Fruit fly (Drosophila melanogaster) whole organism, embryonic: Measurements from ENCODE around the gene CG14400.

ENCODE experiments used
- ATbp ChIP-seq: fragments of 200-800 bp; sonication (Bioruptor generic); optimal IDR thresholded peaks from 2 replicates; lab custom pipeline; 2017; ENCODE audit warnings: missing biosample characterization, mild to moderate bottlenecking, missing genetic modification characterization, missing genetic modification reagents
- B-H1 ChIP-seq: fragments of 200-800 bp; sonication (Bioruptor generic); IDR thresholded peaks from 3 replicates; pipeline ENCODE4 v1.3.6; 2022; ENCODE audit warnings: missing biosample characterization, missing genetic modification characterization
- C15 ChIP-seq: fragments of 200-800 bp; sonication (Bioruptor generic); IDR thresholded peaks from 3 replicates; pipeline ENCODE4 v1.3.6; 2022; ENCODE audit warnings: missing biosample characterization, missing genetic modification characterization
- CG11504 ChIP-seq: fragments of 200-800 bp; sonication (Bioruptor generic); optimal IDR thresholded peaks from 3 replicates; lab custom pipeline; 2019; ENCODE audit warnings: missing biosample characterization, mild to moderate bottlenecking, missing genetic modification characterization, moderate library complexity
- CG12769 ChIP-seq: fragments of 200-800 bp; sonication (Bioruptor generic); optimal IDR thresholded peaks from 2 replicates; lab custom pipeline; 2019; ENCODE audit warnings: missing biosample characterization, mild to moderate bottlenecking, missing genetic modification characterization, moderate library complexity
- CG13775 ChIP-seq: fragments of 200-800 bp; sonication (Bioruptor generic); optimal IDR thresholded peaks from 3 replicates; lab custom pipeline; 2017; ENCODE audit warnings: missing biosample characterization, mild to moderate bottlenecking, missing genetic modification characterization
- CG13894 ChIP-seq: fragments of 200-800 bp; sonication (Bioruptor generic); optimal IDR thresholded peaks from 3 replicates; lab custom pipeline; 2018; ENCODE audit warnings: missing biosample characterization, mild to moderate bottlenecking, missing genetic modification characterization, moderate library complexity
- CG1602 ChIP-seq: fragments of 200-800 bp; sonication (Bioruptor generic); optimal IDR thresholded peaks from 3 replicates; lab custom pipeline; 2016; ENCODE audit warnings: missing biosample characterization, missing genetic modification characterization
- CG1603 ChIP-seq: fragments of 200-800 bp; sonication (Bioruptor generic); optimal IDR thresholded peaks from 2 replicates; lab custom pipeline; 2019; ENCODE audit warnings: missing biosample characterization, mild to moderate bottlenecking, missing genetic modification characterization, moderate library complexity
- CG16863 ChIP-seq: fragments of 200-800 bp; sonication (Bioruptor generic); optimal IDR thresholded peaks from 3 replicates; lab custom pipeline; 2016; ENCODE audit warnings: missing biosample characterization, missing genetic modification characterization
- CG17186 ChIP-seq: fragments of 200-800 bp; sonication (Bioruptor generic); optimal IDR thresholded peaks from 3 replicates; lab custom pipeline; 2017; ENCODE audit warnings: missing biosample characterization, missing genetic modification reagents, missing genetic modification characterization
- CG1832 ChIP-seq: fragments of 200-800 bp; sonication (Bioruptor generic); optimal IDR thresholded peaks from 2 replicates; lab custom pipeline; 2017; ENCODE audit warnings: missing biosample characterization, mild to moderate bottlenecking, missing genetic modification characterization, inconsistent platforms
- CG18619 ChIP-seq: fragments of 200-800 bp; sonication (Bioruptor generic); optimal IDR thresholded peaks from 3 replicates; lab custom pipeline; 2017; ENCODE audit warnings: missing biosample characterization, mild to moderate bottlenecking, missing genetic modification characterization
- CG2120 ChIP-seq: fragments of 200-800 bp; sonication (Bioruptor generic); optimal IDR thresholded peaks from 3 replicates; lab custom pipeline; 2016; ENCODE audit warnings: missing biosample characterization, missing genetic modification characterization
- CG30403 ChIP-seq: fragments of 200-800 bp; sonication (Bioruptor generic); optimal IDR thresholded peaks from 3 replicates; lab custom pipeline; 2016; ENCODE audit warnings: missing biosample characterization, missing genetic modification characterization
- CG5180 ChIP-seq: fragments of 200-800 bp; sonication (Bioruptor generic); optimal IDR thresholded peaks from 3 replicates; lab custom pipeline; 2017; ENCODE audit warnings: missing biosample characterization, missing genetic modification characterization, mild to moderate bottlenecking, moderate library complexity, missing genetic modification reagents
- CG8388 ChIP-seq: fragments of 200-800 bp; sonication (Bioruptor generic); optimal IDR thresholded peaks from 2 replicates; lab custom pipeline; 2019; ENCODE audit warnings: missing biosample characterization, mild to moderate bottlenecking, missing genetic modification characterization, moderate library complexity
- CG9215 ChIP-seq: fragments of 200-800 bp; sonication (Bioruptor generic); IDR thresholded peaks from 2 replicates; pipeline ENCODE4 v1.3.6; 2022; ENCODE audit warnings: missing biosample characterization, missing genetic modification characterization
- Dref ChIP-seq: fragments of 200-800 bp; sonication (Bioruptor generic); IDR thresholded peaks from 2 replicates; pipeline ENCODE4 v1.3.6; 2022; ENCODE audit warnings: missing biosample characterization, missing genetic modification characterization
- HLHmδ ChIP-seq: fragments of 200-800 bp; sonication (Bioruptor generic); optimal IDR thresholded peaks from 2 replicates; lab custom pipeline; 2018; ENCODE audit warnings: missing biosample characterization, mild to moderate bottlenecking, missing genetic modification characterization, moderate library complexity
- Hsf ChIP-seq: fragments of 200-800 bp; sonication (Bioruptor generic); optimal IDR thresholded peaks from 3 replicates; lab custom pipeline; 2016; ENCODE audit warnings: missing biosample characterization, missing genetic modification characterization
- Med ChIP-seq: fragments of 200-800 bp; sonication (Bioruptor generic); peaks from one replicate; lab custom pipeline; 2016; ENCODE audit warnings: missing biosample characterization, missing genetic modification characterization, mild to moderate bottlenecking, inconsistent platforms, moderate library complexity
- Mes4 ChIP-seq: fragments of 200-800 bp; sonication (Bioruptor generic); optimal IDR thresholded peaks from 2 replicates; lab custom pipeline; 2016; ENCODE audit warnings: missing biosample characterization, missing genetic modification characterization
- Neu2 ChIP-seq: fragments of 200-800 bp; sonication (Bioruptor generic); optimal IDR thresholded peaks from 3 replicates; lab custom pipeline; 2016; ENCODE audit warnings: missing biosample characterization, missing genetic modification characterization, borderline replicate concordance
- Nf-YA ChIP-seq: fragments of 200-800 bp; sonication (Bioruptor generic); IDR thresholded peaks from 2 replicates; pipeline ENCODE4 v1.3.6; 2022; ENCODE audit warnings: missing biosample characterization, missing genetic modification characterization
- Six4 ChIP-seq: fragments of 200-800 bp; sonication (Bioruptor generic); optimal IDR thresholded peaks from 2 replicates; lab custom pipeline; 2016; ENCODE audit warnings: missing biosample characterization, missing genetic modification characterization
- Ssrp ChIP-seq: fragments of 200-800 bp; sonication (Bioruptor generic); optimal IDR thresholded peaks from 2 replicates; lab custom pipeline; 2018; ENCODE audit warnings: missing biosample characterization, mild to moderate bottlenecking, missing genetic modification characterization, moderate library complexity
- Trl ChIP-seq, 3 experiments: fragments of >200 bp in 2 of 3; fragments of 200-800 bp in 1 of 3; sonication (Bioruptor generic) in 1 of 3; optimal IDR thresholded peaks; 2 replicates in 1 of 3; 3 replicates in 2 of 3; lab custom pipeline; 2016 to 2017; ENCODE audit warnings: missing biosample characterization in 1 of 3, missing genetic modification characterization in 1 of 3
- ab ChIP-seq: fragments of 200-800 bp; sonication (Bioruptor generic); optimal IDR thresholded peaks from 2 replicates; lab custom pipeline; 2016; ENCODE audit warnings: missing biosample characterization, missing genetic modification characterization
- ac ChIP-seq: fragments of 200-800 bp; sonication (Bioruptor generic); optimal IDR thresholded peaks from 3 replicates; lab custom pipeline; 2017; ENCODE audit warnings: missing biosample characterization, mild to moderate bottlenecking, missing genetic modification characterization
- btn ChIP-seq: fragments of 200-800 bp; sonication (Bioruptor generic); optimal IDR thresholded peaks from 2 replicates; lab custom pipeline; 2016; ENCODE audit warnings: missing biosample characterization, missing genetic modification characterization
- dan ChIP-seq: fragments of 200-800 bp; sonication (Bioruptor generic); IDR thresholded peaks from 2 replicates; pipeline ENCODE4 v1.3.6; 2022; ENCODE audit warnings: missing biosample characterization, missing genetic modification characterization
- dmrt99B ChIP-seq: fragments of 200-800 bp; sonication (Bioruptor generic); optimal IDR thresholded peaks from 2 replicates; lab custom pipeline; 2018; ENCODE audit warnings: missing biosample characterization, mild to moderate bottlenecking, missing genetic modification characterization, moderate library complexity
- dysf ChIP-seq: fragments of 200-800 bp; sonication (Bioruptor generic); IDR thresholded peaks from 3 replicates; pipeline ENCODE4 v1.3.6; 2022; ENCODE audit warnings: missing biosample characterization, missing genetic modification characterization
- en ChIP-seq: fragments of 200-800 bp; sonication (Bioruptor generic); optimal IDR thresholded peaks from 2 replicates; lab custom pipeline; 2016; ENCODE audit warnings: missing biosample characterization, missing genetic modification characterization
- grn ChIP-seq: fragments of 200-800 bp; sonication (Bioruptor generic); optimal IDR thresholded peaks from 3 replicates; lab custom pipeline; 2017; ENCODE audit warnings: missing biosample characterization, missing genetic modification characterization
- lov ChIP-seq, 2 experiments: fragments of 200-800 bp in 1 of 2; fragments of >200 bp in 1 of 2; sonication (Bioruptor generic) in 1 of 2; IDR thresholded peaks in 1 of 2; optimal IDR thresholded peaks in 1 of 2; 2 replicates in 1 of 2; 3 replicates in 1 of 2; pipeline versions ENCODE4 v1.3.6 to Lab custom; 2017 to 2022; ENCODE audit warnings: missing biosample characterization in 1 of 2, missing genetic modification characterization in 1 of 2
- maf-S ChIP-seq: fragments of 200-800 bp; sonication (Bioruptor generic); optimal IDR thresholded peaks from 2 replicates; lab custom pipeline; 2016; ENCODE audit warnings: missing biosample characterization, missing genetic modification characterization
- nerfin-2 ChIP-seq: fragments of 200-800 bp; sonication (Bioruptor generic); IDR thresholded peaks from 2 replicates; pipeline ENCODE4 v1.3.6; 2022; ENCODE audit warnings: missing biosample characterization, missing genetic modification characterization; ENCODE audit not compliant: partially characterized antibody
- otp ChIP-seq: fragments of 200-800 bp; sonication (Bioruptor generic); IDR thresholded peaks from 3 replicates; pipeline ENCODE4, ENCODE4 v1.3.6; 2022; ENCODE audit warnings: missing biosample characterization, missing genetic modification characterization
- pros ChIP-seq: fragments of 200-800 bp; sonication (Bioruptor generic); optimal IDR thresholded peaks from 3 replicates; lab custom pipeline; 2019; ENCODE audit warnings: missing biosample characterization, mild to moderate bottlenecking, missing genetic modification characterization, moderate library complexity
- row ChIP-seq: fragments of 200-800 bp; sonication (Bioruptor generic); IDR thresholded peaks from 3 replicates; pipeline ENCODE4 v1.3.6; 2022; ENCODE audit warnings: missing biosample characterization, missing genetic modification characterization
- scrt ChIP-seq: fragments of 200-800 bp; sonication (Bioruptor generic); optimal IDR thresholded peaks from 2 replicates; lab custom pipeline; 2018; ENCODE audit warnings: missing biosample characterization, mild to moderate bottlenecking, missing genetic modification characterization, moderate library complexity
- slp2 ChIP-seq: fragments of 200-800 bp; sonication (Bioruptor generic); optimal IDR thresholded peaks from 2 replicates; lab custom pipeline; 2016; ENCODE audit warnings: missing biosample characterization, missing genetic modification characterization
- tx ChIP-seq: fragments of 200-800 bp; sonication (Bioruptor generic); optimal IDR thresholded peaks from 2 replicates; lab custom pipeline; 2016; ENCODE audit warnings: missing biosample characterization, missing genetic modification characterization
- usp ChIP-seq: fragments of >200 bp; optimal IDR thresholded peaks from 2 replicates; lab custom pipeline; 2017; ENCODE audit warnings: missing biosample characterization, missing genetic modification characterization
- vnd ChIP-seq: fragments of 200-800 bp; sonication (Bioruptor generic); IDR thresholded peaks from 3 replicates; pipeline ENCODE4 v1.3.6; 2022; ENCODE audit warnings: missing biosample characterization, missing genetic modification characterization; ENCODE audit not compliant: partially characterized antibody
- wdn ChIP-seq: fragments of 200-800 bp; sonication (Bioruptor generic); IDR thresholded peaks from 2 replicates; pipeline ENCODE4 v1.3.6; 2022; ENCODE audit warnings: missing biosample characterization, missing genetic modification characterization
- wek ChIP-seq: fragments of 200-800 bp; sonication (Bioruptor generic); optimal IDR thresholded peaks from 3 replicates; lab custom pipeline; 2018; ENCODE audit warnings: missing biosample characterization, mild to moderate bottlenecking, missing genetic modification characterization, moderate library complexity
- zfh2 ChIP-seq: fragments of 200-800 bp; sonication (Bioruptor generic); optimal IDR thresholded peaks from 2 replicates; lab custom pipeline; 2016; ENCODE audit warnings: missing biosample characterization, missing genetic modification characterization

Gene CG14400

dm6 chr2L:20808510-20809195 is 49.0 kb downstream of the CG14400 start (continued):
- no peak for TF ChIP-seq lov (optimal IDR thresholded peaks at IDR 0.05; lab: Kevin White, UChicago)
- no peak for TF ChIP-seq lov (GFP tag; IDR thresholded peaks at IDR 0.05; lab: Robert Waterston, UW)
- no peak for TF ChIP-seq slp2 (GFP tag; lab: Kevin White, UChicago)
- no peak for TF ChIP-seq Six4 (GFP tag; lab: Kevin White, UChicago)
- no peak for TF ChIP-seq CG1602
- no peak for TF ChIP-seq grn (GFP tag; lab: Kevin White, UChicago)
- TF ChIP-seq scrt, result peak; percentile 96
- no peak for TF ChIP-seq CG13775 (GFP tag; lab: Kevin White, UChicago)
- TF ChIP-seq CG5180 (GFP tag; lab: Kevin White, UChicago), result no peak
- peak; percentile 2; the same call in 1 of the 3 replicates for TF ChIP-seq B-H1 (GFP tag; lab: Robert Waterston, UW)
- TF ChIP-seq CG11504, result no peak
- no peak for TF ChIP-seq ab (GFP tag; lab: Kevin White, UChicago)
- no peak for TF ChIP-seq Ssrp (tag; lab: Kevin White, UChicago)
- TF ChIP-seq dmrt99B (tag; lab: Kevin White, UChicago), result no peak
- TF ChIP-seq tx, result no peak
- TF ChIP-seq ATbp, result no peak
- TF ChIP-seq en (GFP tag; lab: Kevin White, UChicago), result no peak
- TF ChIP-seq row (GFP tag; lab: Robert Waterston, UW), result no peak
- TF ChIP-seq CG2120 (GFP tag; lab: Kevin White, UChicago), result no peak
- no peak for TF ChIP-seq CG9215 (GFP tag; lab: Robert Waterston, UW)
- no peak for TF ChIP-seq CG8388 (GFP tag; lab: Kevin White, UChicago)
- TF ChIP-seq wdn, result no peak
- TF ChIP-seq nerfin-2 (GFP tag; lab: Robert Waterston, UW), result no peak
- TF ChIP-seq maf-S (GFP tag; lab: Kevin White, UChicago), result no peak
- no peak for TF ChIP-seq HLHmδ (GFP tag; lab: Kevin White, UChicago)
- no peak for TF ChIP-seq CG17186 (GFP tag; lab: Kevin White, UChicago)
- TF ChIP-seq Mes4 (GFP tag; lab: Kevin White, UChicago), result no peak
- no peak for TF ChIP-seq CG16863 (GFP tag; lab: Kevin White, UChicago)
- TF ChIP-seq zfh2 (GFP tag; lab: Kevin White, UChicago), result no peak
- TF ChIP-seq CG12769, result no peak
- peak; percentile 94 for TF ChIP-seq CG13894 (tag; lab: Kevin White, UChicago)
- no peak for TF ChIP-seq Neu2 (GFP tag; lab: Kevin White, UChicago)
- no peak for TF ChIP-seq btn
- TF ChIP-seq CG1603, result no peak
- no peak for TF ChIP-seq vnd (GFP tag; lab: Robert Waterston, UW)
- TF ChIP-seq C15 (GFP tag; lab: Robert Waterston, UW), result no peak
- TF ChIP-seq CG18619 (GFP tag; lab: Kevin White, UChicago), result no peak
- no peak for TF ChIP-seq ac (GFP tag; lab: Kevin White, UChicago)
- no peak for TF ChIP-seq otp (GFP tag; lab: Robert Waterston, UW)
- no peak for TF ChIP-seq wek
- TF ChIP-seq Nf-YA, result no peak
- peak; percentile 76 for TF ChIP-seq pros (GFP tag; lab: Kevin White, UChicago)
- TF ChIP-seq Med (GFP tag; lab: Kevin White, UChicago), result peak; percentile 45
- TF ChIP-seq Hsf, result no peak
- TF ChIP-seq Dref (GFP tag; lab: Robert Waterston, UW), result no peak
- no peak for TF ChIP-seq CG30403
- no peak for TF ChIP-seq dysf (GFP tag; lab: Robert Waterston, UW)
- peak in 1 of 2 experiments; percentile 1 for TF ChIP-seq Trl (optimal IDR thresholded peaks at IDR 0.05; lab: Kevin White, UChicago)
- no peak for TF ChIP-seq Trl (GFP tag; optimal IDR thresholded peaks at IDR 0.05; lab: Kevin White, UChicago)
- TF ChIP-seq usp (GFP tag; lab: Kevin White, UChicago), result no peak
- TF ChIP-seq CG1832 (GFP tag; lab: Kevin White, UChicago), result peak; percentile 38
- no peak for TF ChIP-seq dan (GFP tag; lab: Robert Waterston, UW)
